Worm (Caenorhabditis elegans): ENCODE results near the gene C01G5.5.

DNA sequence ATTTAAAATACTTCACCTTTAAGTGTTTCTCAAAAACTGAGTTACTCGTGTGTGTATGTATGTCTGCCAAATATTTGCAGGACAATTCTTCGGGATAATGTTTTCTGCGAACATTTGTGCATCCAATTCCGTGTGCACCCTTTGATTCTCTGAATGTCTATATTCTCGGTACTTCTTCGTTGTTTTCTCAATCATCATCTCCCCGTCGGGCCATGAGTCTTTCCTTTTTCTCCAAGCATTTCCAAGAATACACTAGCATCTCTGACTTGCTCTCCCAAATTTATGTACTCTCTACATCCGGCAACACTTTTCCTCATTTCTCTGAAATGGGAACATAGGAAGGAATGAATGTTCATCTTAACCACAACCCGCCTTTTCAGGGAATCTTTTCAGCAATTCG lies 9.7 kb upstream of the C01G5.5 start:
- TF ChIP-seq sea-2 (GFP tag; optimal IDR thresholded peaks at IDR 0.05): no peak
- TF ChIP-seq skn-1 (tag; optimal IDR thresholded peaks at IDR 0.05): no peak
- no peak for TF ChIP-seq pha-4 (tag; optimal IDR thresholded peaks at IDR 0.05)
